Fruit fly (Drosophila melanogaster) whole organism, embryonic: ENCODE data around the gene Rpt6.

Experiments
- CG1024 ChIP-seq: fragments of 200-800 bp; sonication (Bioruptor generic); IDR thresholded peaks from 2 replicates; pipeline ENCODE4 v1.3.6; 2022; ENCODE audit warnings: missing biosample characterization, missing genetic modification characterization
- CG10654 ChIP-seq: fragments of 200-800 bp; sonication (Bioruptor generic); optimal IDR thresholded peaks from 2 replicates; lab custom pipeline; 2016; ENCODE audit warnings: missing biosample characterization, missing genetic modification characterization
- CG10979 ChIP-seq: fragments of 200-800 bp; sonication (Bioruptor generic); optimal IDR thresholded peaks from 2 replicates; lab custom pipeline; 2018; ENCODE audit warnings: missing biosample characterization, mild to moderate bottlenecking, missing genetic modification characterization, moderate library complexity
- CG12236 ChIP-seq: fragments of 200-800 bp; sonication (Bioruptor generic); optimal IDR thresholded peaks from 2 replicates; lab custom pipeline; 2016; ENCODE audit warnings: missing biosample characterization, missing genetic modification characterization
- CG13287 ChIP-seq: fragments of 200-800 bp; sonication (Bioruptor generic); IDR thresholded peaks from 2 replicates; pipeline ENCODE4 v1.3.6; 2022; ENCODE audit warnings: missing biosample characterization, missing genetic modification characterization; ENCODE audit not compliant: partially characterized antibody
- CG14441 ChIP-seq: fragments of 200-800 bp; sonication (Bioruptor generic); IDR thresholded peaks from 2 replicates; pipeline ENCODE4 v1.3.6; 2022; ENCODE audit warnings: missing biosample characterization, missing genetic modification characterization
- CG17328 ChIP-seq: fragments of 200-800 bp; sonication (Bioruptor generic); IDR thresholded peaks from 2 replicates; pipeline ENCODE4 v1.3.6; 2022; ENCODE audit warnings: missing biosample characterization, missing genetic modification characterization
- CG18476 ChIP-seq: fragments of 200-800 bp; sonication (Bioruptor generic); optimal IDR thresholded peaks from 2 replicates; lab custom pipeline; 2016; ENCODE audit warnings: missing biosample characterization, mild to moderate bottlenecking, missing genetic modification characterization
- CG30020 ChIP-seq: fragments of 200-800 bp; optimal IDR thresholded peaks from 2 replicates; lab custom pipeline; 2019; ENCODE audit warnings: missing biosample characterization, mild to moderate bottlenecking, missing genetic modification characterization, moderate library complexity
- CG30403 ChIP-seq: fragments of 200-800 bp; sonication (Bioruptor generic); optimal IDR thresholded peaks from 3 replicates; lab custom pipeline; 2016; ENCODE audit warnings: missing biosample characterization, missing genetic modification characterization
- CG31365 ChIP-seq: fragments of 200-800 bp; sonication (Bioruptor generic); optimal IDR thresholded peaks from 2 replicates; lab custom pipeline; 2018; ENCODE audit warnings: missing biosample characterization, mild to moderate bottlenecking, missing genetic modification characterization
- CG3407 ChIP-seq: fragments of 200-800 bp; sonication (Bioruptor generic); optimal IDR thresholded peaks from 2 replicates; lab custom pipeline; 2018; ENCODE audit warnings: missing biosample characterization, mild to moderate bottlenecking, missing genetic modification characterization
- CG3726 ChIP-seq: fragments of 200-800 bp; sonication (Bioruptor generic); IDR thresholded peaks from 3 replicates; pipeline ENCODE4, ENCODE4 v1.3.6; 2022; ENCODE audit warnings: missing biosample characterization, missing genetic modification characterization
- CG5245 ChIP-seq: fragments of 200-800 bp; sonication (Bioruptor generic); optimal IDR thresholded peaks from 3 replicates; lab custom pipeline; 2016; ENCODE audit warnings: missing biosample characterization, missing genetic modification characterization
- CG7786 ChIP-seq: fragments of 200-800 bp; sonication (Bioruptor generic); optimal IDR thresholded peaks from 2 replicates; lab custom pipeline; 2016; ENCODE audit warnings: missing biosample characterization, missing genetic modification characterization
- CG7839 ChIP-seq: fragments of 200-800 bp; sonication (Bioruptor generic); optimal IDR thresholded peaks from 3 replicates; lab custom pipeline; 2018; ENCODE audit warnings: missing biosample characterization, mild to moderate bottlenecking, missing genetic modification characterization, moderate library complexity
- CG9437 ChIP-seq: fragments of 200-800 bp; sonication (Bioruptor generic); optimal IDR thresholded peaks from 2 replicates; lab custom pipeline; 2018; ENCODE audit warnings: missing biosample characterization, mild to moderate bottlenecking, missing genetic modification characterization
- Deaf1 ChIP-seq: fragments of 200-800 bp; optimal IDR thresholded peaks from 3 replicates; lab custom pipeline; 2019; ENCODE audit warnings: missing biosample characterization, mild to moderate bottlenecking, missing genetic modification characterization, moderate library complexity
- Dp ChIP-seq: fragments of 200-800 bp; sonication (Bioruptor generic); optimal IDR thresholded peaks from 2 replicates; lab custom pipeline; 2018; ENCODE audit warnings: missing biosample characterization, mild to moderate bottlenecking, missing genetic modification characterization, moderate library complexity
- HLH4C ChIP-seq: fragments of 200-800 bp; sonication (Bioruptor generic); IDR thresholded peaks from 3 replicates; pipeline ENCODE4 v1.3.6; 2022; ENCODE audit warnings: missing biosample characterization, missing genetic modification characterization; ENCODE audit not compliant: partially characterized antibody
- Hand ChIP-seq: fragments of 200-800 bp; sonication (Bioruptor generic); optimal IDR thresholded peaks from 2 replicates; lab custom pipeline; 2017; ENCODE audit warnings: mild to moderate bottlenecking, missing biosample characterization, missing genetic modification reagents, missing genetic modification characterization
- Hey ChIP-seq: fragments of 200-800 bp; sonication (Bioruptor generic); optimal IDR thresholded peaks from 3 replicates; lab custom pipeline; 2018; ENCODE audit warnings: missing biosample characterization, mild to moderate bottlenecking, missing genetic modification characterization
- Hmx ChIP-seq: fragments of 200-800 bp; sonication (Bioruptor generic); optimal IDR thresholded peaks from 2 replicates; lab custom pipeline; 2016; ENCODE audit warnings: missing biosample characterization, missing genetic modification characterization
- Hr3 ChIP-seq: fragments of 200-800 bp; sonication (Bioruptor generic); optimal IDR thresholded peaks from 3 replicates; lab custom pipeline; 2016; ENCODE audit warnings: missing biosample characterization, missing genetic modification characterization
- Oaz ChIP-seq: fragments of 200-800 bp; sonication (Bioruptor generic); IDR thresholded peaks from 2 replicates; pipeline ENCODE4 v1.3.6; 2022; ENCODE audit warnings: missing biosample characterization, missing genetic modification characterization
- Spps ChIP-seq: fragments of 200-800 bp; sonication (Bioruptor generic); optimal IDR thresholded peaks from 2 replicates; lab custom pipeline; 2018; ENCODE audit warnings: missing biosample characterization, mild to moderate bottlenecking, missing genetic modification characterization
- ase ChIP-seq: fragments of 200-800 bp; sonication (Bioruptor generic); IDR thresholded peaks from 3 replicates; pipeline ENCODE4 v1.3.6; 2022; ENCODE audit warnings: missing biosample characterization, missing genetic modification characterization
- ato ChIP-seq: fragments of 200-800 bp; sonication (Bioruptor generic); IDR thresholded peaks from 2 replicates; pipeline ENCODE4 v1.3.6; 2022; ENCODE audit warnings: missing biosample characterization, missing genetic modification characterization; ENCODE audit not compliant: partially characterized antibody
- bbx ChIP-seq: fragments of 200-800 bp; sonication (Bioruptor generic); IDR thresholded peaks from 2 replicates; pipeline ENCODE4 v1.3.6; 2022; ENCODE audit warnings: missing biosample characterization, missing genetic modification characterization; ENCODE audit not compliant: partially characterized antibody
- cwo ChIP-seq: fragments of 200-800 bp; sonication (Bioruptor generic); optimal IDR thresholded peaks from 3 replicates; lab custom pipeline; 2017; ENCODE audit warnings: missing biosample characterization, missing genetic modification characterization, mild to moderate bottlenecking, moderate library complexity, missing genetic modification reagents
- danr ChIP-seq: fragments of 200-800 bp; sonication (Bioruptor generic); IDR thresholded peaks from 2 replicates; pipeline ENCODE4 v1.3.6; 2022; ENCODE audit warnings: missing biosample characterization, missing genetic modification characterization
- gem ChIP-seq: fragments of 200-800 bp; sonication (Bioruptor generic); optimal IDR thresholded peaks from 2 replicates; lab custom pipeline; 2019; ENCODE audit warnings: missing biosample characterization, mild to moderate bottlenecking, missing genetic modification characterization, moderate library complexity
- gfzf ChIP-seq: fragments of 200-800 bp; sonication (Bioruptor generic); optimal IDR thresholded peaks from 2 replicates; lab custom pipeline; 2016; ENCODE audit warnings: missing biosample characterization, mild to moderate bottlenecking, missing genetic modification characterization, moderate library complexity
- grau ChIP-seq: fragments of 200-800 bp; optimal IDR thresholded peaks from 3 replicates; lab custom pipeline; 2019; ENCODE audit warnings: missing biosample characterization, mild to moderate bottlenecking, missing genetic modification characterization, moderate library complexity
- hb ChIP-seq: fragments of 200-800 bp; sonication (Bioruptor generic); IDR thresholded peaks from 3 replicates; pipeline ENCODE4 v1.3.6; 2022; ENCODE audit warnings: missing biosample characterization, missing genetic modification characterization; ENCODE audit not compliant: partially characterized antibody
- kni ChIP-seq: fragments of 200-800 bp; sonication (Bioruptor generic); optimal IDR thresholded peaks from 3 replicates; lab custom pipeline; 2017; ENCODE audit warnings: mild to moderate bottlenecking, missing biosample characterization, missing genetic modification reagents, missing genetic modification characterization
- lov ChIP-seq, 2 experiments: fragments of 200-800 bp in 1 of 2; fragments of >200 bp in 1 of 2; sonication (Bioruptor generic) in 1 of 2; IDR thresholded peaks in 1 of 2; optimal IDR thresholded peaks in 1 of 2; 2 replicates in 1 of 2; 3 replicates in 1 of 2; pipeline versions ENCODE4 v1.3.6 to Lab custom; 2017 to 2022; ENCODE audit warnings: missing biosample characterization in 1 of 2, missing genetic modification characterization in 1 of 2
- mld ChIP-seq: fragments of 200-800 bp; sonication (Bioruptor generic); IDR thresholded peaks from 3 replicates; pipeline ENCODE4 v1.3.6; 2022; ENCODE audit warnings: missing biosample characterization, missing genetic modification characterization; ENCODE audit not compliant: partially characterized antibody
- nau ChIP-seq: fragments of 200-800 bp; sonication (Bioruptor generic); optimal IDR thresholded peaks from 3 replicates; lab custom pipeline; 2017; ENCODE audit warnings: missing biosample characterization, mild to moderate bottlenecking, missing genetic modification characterization, missing genetic modification reagents
- nerfin-2 ChIP-seq: fragments of 200-800 bp; sonication (Bioruptor generic); IDR thresholded peaks from 2 replicates; pipeline ENCODE4 v1.3.6; 2022; ENCODE audit warnings: missing biosample characterization, missing genetic modification characterization; ENCODE audit not compliant: partially characterized antibody
- nmo ChIP-seq: fragments of 200-800 bp; sonication (Bioruptor generic); optimal IDR thresholded peaks from 2 replicates; lab custom pipeline; 2018; ENCODE audit warnings: missing biosample characterization, mild to moderate bottlenecking, missing genetic modification characterization, moderate library complexity
- pita ChIP-seq: fragments of 200-800 bp; sonication (Bioruptor generic); optimal IDR thresholded peaks from 2 replicates; lab custom pipeline; 2017; ENCODE audit warnings: missing biosample characterization, mild to moderate bottlenecking, missing genetic modification characterization
- row ChIP-seq: fragments of 200-800 bp; sonication (Bioruptor generic); IDR thresholded peaks from 3 replicates; pipeline ENCODE4 v1.3.6; 2022; ENCODE audit warnings: missing biosample characterization, missing genetic modification characterization
- sima ChIP-seq: fragments of 200-800 bp; sonication (Bioruptor generic); optimal IDR thresholded peaks from 2 replicates; lab custom pipeline; 2016; ENCODE audit warnings: missing biosample characterization, missing genetic modification characterization
- tio ChIP-seq: fragments of 200-800 bp; sonication (Bioruptor generic); optimal IDR thresholded peaks from 2 replicates; lab custom pipeline; 2017; ENCODE audit warnings: missing biosample characterization, missing genetic modification characterization, inconsistent platforms
- toy ChIP-seq: fragments of 200-800 bp; sonication (Bioruptor generic); IDR thresholded peaks from 2 replicates; pipeline ENCODE4 v1.3.6; 2022; ENCODE audit warnings: missing biosample characterization, missing genetic modification characterization
- wdn ChIP-seq: fragments of 200-800 bp; sonication (Bioruptor generic); IDR thresholded peaks from 2 replicates; pipeline ENCODE4 v1.3.6; 2022; ENCODE audit warnings: missing biosample characterization, missing genetic modification characterization
- zf30C ChIP-seq: fragments of 200-800 bp; sonication (Bioruptor generic); optimal IDR thresholded peaks from 3 replicates; lab custom pipeline; 2018; ENCODE audit warnings: missing biosample characterization, mild to moderate bottlenecking, missing genetic modification characterization

Gene Rpt6

dm6 chrX:21323933-21324688, 8.3 kb downstream of the Rpt6 start, which contains the start of the genes Dd and CG1486 (continued):
- TF ChIP-seq row (GFP tag; lab: Robert Waterston, UW) = peak; percentile 68
- TF ChIP-seq mld (GFP tag; lab: Robert Waterston, UW) = peak; percentile 78; the same call in 2 of the 3 replicates
- no peak for TF ChIP-seq kni (GFP tag; lab: Kevin White, UChicago)
- no peak for TF ChIP-seq zf30C
- no peak for TF ChIP-seq Deaf1
- TF ChIP-seq CG3726 = no peak
- no peak for TF ChIP-seq Oaz (GFP tag; lab: Robert Waterston, UW)
- TF ChIP-seq CG12236 (GFP tag; lab: Kevin White, UChicago) = no peak
- TF ChIP-seq CG14441 (GFP tag; lab: Robert Waterston, UW) = no peak
- no peak for TF ChIP-seq CG9437
- TF ChIP-seq CG31365 = no peak
- TF ChIP-seq Hmx = no peak
- no peak for TF ChIP-seq CG1024 (GFP tag; lab: Robert Waterston, UW)
- no peak for TF ChIP-seq tio (GFP tag; lab: Kevin White, UChicago)
- no peak for TF ChIP-seq gem (tag; lab: Kevin White, UChicago)
- no peak for TF ChIP-seq CG18476 (GFP tag; lab: Kevin White, UChicago)
- peak; percentile 90 for TF ChIP-seq hb (GFP tag; lab: Robert Waterston, UW)
- TF ChIP-seq Spps (tag; lab: Kevin White, UChicago) = no peak
- no peak for TF ChIP-seq danr (GFP tag; lab: Robert Waterston, UW)
- TF ChIP-seq CG30020 = peak; percentile 42
- no peak for TF ChIP-seq CG3407 (GFP tag; lab: Kevin White, UChicago)
- peak; percentile 70 for TF ChIP-seq ato (GFP tag; lab: Robert Waterston, UW)
- TF ChIP-seq ase (GFP tag; lab: Robert Waterston, UW) = no peak
- TF ChIP-seq nmo (GFP tag; lab: Kevin White, UChicago) = peak; percentile 76
- TF ChIP-seq CG17328 = no peak
- no peak for TF ChIP-seq nau (GFP tag; lab: Kevin White, UChicago)
- TF ChIP-seq Hey = no peak
- TF ChIP-seq CG10979 (tag; lab: Kevin White, UChicago) = no peak
- TF ChIP-seq nerfin-2 (GFP tag; lab: Robert Waterston, UW) = peak; percentile 84
- peak; percentile 16 for TF ChIP-seq CG30403 (GFP tag; lab: Kevin White, UChicago)
- no peak for TF ChIP-seq toy (GFP tag; lab: Robert Waterston, UW)
- TF ChIP-seq CG7839 = no peak
- no peak for TF ChIP-seq CG5245 (GFP tag; lab: Kevin White, UChicago)
- peak; percentile 94 for TF ChIP-seq gfzf (GFP tag; lab: Kevin White, UChicago)
- TF ChIP-seq Hr3 (GFP tag; lab: Kevin White, UChicago) = no peak
- peak; percentile 90 for TF ChIP-seq HLH4C
- no peak for TF ChIP-seq CG7786
- no peak for TF ChIP-seq lov (optimal IDR thresholded peaks at IDR 0.05; lab: Kevin White, UChicago)
- TF ChIP-seq lov (GFP tag; IDR thresholded peaks at IDR 0.05; lab: Robert Waterston, UW) = no peak
- no peak for TF ChIP-seq Hand (GFP tag; lab: Kevin White, UChicago)
- no peak for TF ChIP-seq cwo
- peak; percentile 66 for TF ChIP-seq pita (GFP tag; lab: Kevin White, UChicago)
- TF ChIP-seq wdn (GFP tag; lab: Robert Waterston, UW) = no peak
- TF ChIP-seq sima (GFP tag; lab: Kevin White, UChicago) = no peak
- TF ChIP-seq bbx = peak; percentile 89
- peak; percentile 29 for TF ChIP-seq grau
- TF ChIP-seq CG10654 (GFP tag; lab: Kevin White, UChicago) = no peak
- peak; percentile 22 for TF ChIP-seq Dp (GFP tag; lab: Kevin White, UChicago)
- TF ChIP-seq CG13287 (GFP tag; lab: Robert Waterston, UW) = peak; percentile 80
